Fruit fly (Drosophila melanogaster) whole organism, embryonic: ENCODE measurements around the gene CG6959.

Experiments
- Atf6 ChIP-seq: fragments of 200-800 bp; sonication (Bioruptor generic); IDR thresholded peaks from 2 replicates; pipeline ENCODE4 v1.3.6; 2022; ENCODE audit warnings: missing biosample characterization, missing genetic modification characterization
- B-H2 ChIP-seq: fragments of 200-800 bp; sonication (Bioruptor generic); optimal IDR thresholded peaks from 2 replicates; lab custom pipeline; 2018; ENCODE audit warnings: missing biosample characterization, mild to moderate bottlenecking, missing genetic modification characterization
- CG10274 ChIP-seq: fragments of 200-800 bp; sonication (Bioruptor generic); optimal IDR thresholded peaks from 3 replicates; lab custom pipeline; 2017; ENCODE audit warnings: missing biosample characterization, mild to moderate bottlenecking, missing genetic modification characterization
- CG11560 ChIP-seq: fragments of 200-800 bp; sonication (Bioruptor generic); IDR thresholded peaks from 3 replicates; pipeline ENCODE4 v1.3.6; 2022; ENCODE audit warnings: missing biosample characterization, missing genetic modification characterization
- CG12391 ChIP-seq: fragments of 200-800 bp; sonication (Bioruptor generic); optimal IDR thresholded peaks from 3 replicates; lab custom pipeline; 2018; ENCODE audit warnings: missing biosample characterization, mild to moderate bottlenecking, missing genetic modification characterization, moderate library complexity
- CG12659 ChIP-seq: fragments of 200-800 bp; sonication (Bioruptor generic); optimal IDR thresholded peaks from 3 replicates; lab custom pipeline; 2017; ENCODE audit warnings: mild to moderate bottlenecking, missing biosample characterization, missing genetic modification reagents, missing genetic modification characterization
- CG12769 ChIP-seq: fragments of 200-800 bp; sonication (Bioruptor generic); optimal IDR thresholded peaks from 2 replicates; lab custom pipeline; 2019; ENCODE audit warnings: missing biosample characterization, mild to moderate bottlenecking, missing genetic modification characterization, moderate library complexity
- CG13287 ChIP-seq: fragments of 200-800 bp; sonication (Bioruptor generic); IDR thresholded peaks from 2 replicates; pipeline ENCODE4 v1.3.6; 2022; ENCODE audit warnings: missing biosample characterization, missing genetic modification characterization; ENCODE audit not compliant: partially characterized antibody
- CG14050 ChIP-seq: fragments of 200-800 bp; sonication (Bioruptor generic); IDR thresholded peaks from 3 replicates; pipeline ENCODE4 v1.3.6; 2022; ENCODE audit warnings: missing biosample characterization, missing genetic modification characterization
- CG1602 ChIP-seq: fragments of 200-800 bp; sonication (Bioruptor generic); optimal IDR thresholded peaks from 3 replicates; lab custom pipeline; 2016; ENCODE audit warnings: missing biosample characterization, missing genetic modification characterization
- CG17829 ChIP-seq: fragments of 200-800 bp; optimal IDR thresholded peaks from 2 replicates; lab custom pipeline; 2019; ENCODE audit warnings: missing biosample characterization, mild to moderate bottlenecking, missing genetic modification characterization, moderate library complexity
- CG1832 ChIP-seq: fragments of 200-800 bp; sonication (Bioruptor generic); optimal IDR thresholded peaks from 2 replicates; lab custom pipeline; 2017; ENCODE audit warnings: missing biosample characterization, mild to moderate bottlenecking, missing genetic modification characterization, inconsistent platforms
- CG2199 ChIP-seq: fragments of 200-800 bp; sonication (Bioruptor generic); IDR thresholded peaks from 3 replicates; pipeline ENCODE4 v1.3.6; 2022; ENCODE audit warnings: missing biosample characterization, missing genetic modification characterization
- CG2875 ChIP-seq: fragments of 200-800 bp; sonication (Bioruptor generic); optimal IDR thresholded peaks from 2 replicates; lab custom pipeline; 2017; ENCODE audit warnings: missing biosample characterization, mild to moderate bottlenecking, missing genetic modification characterization, missing genetic modification reagents
- CG31388 ChIP-seq: fragments of 200-800 bp; sonication (Bioruptor generic); optimal IDR thresholded peaks from 2 replicates; lab custom pipeline; 2016; ENCODE audit warnings: missing biosample characterization, missing genetic modification characterization
- CG3281 ChIP-seq: fragments of 200-800 bp; sonication (Bioruptor generic); optimal IDR thresholded peaks from 3 replicates; lab custom pipeline; 2017; ENCODE audit warnings: missing biosample characterization, mild to moderate bottlenecking, missing genetic modification characterization
- CG6272 ChIP-seq: fragments of 200-800 bp; sonication (Bioruptor generic); IDR thresholded peaks from 2 replicates; pipeline ENCODE4 v1.3.6; 2022; ENCODE audit warnings: missing biosample characterization, missing genetic modification characterization
- Camta ChIP-seq: fragments of 200-800 bp; sonication (Bioruptor generic); optimal IDR thresholded peaks from 2 replicates; lab custom pipeline; 2016; ENCODE audit warnings: missing biosample characterization, missing genetic modification characterization
- CrebB ChIP-seq: fragments of 200-800 bp; sonication (Bioruptor generic); optimal IDR thresholded peaks from 3 replicates; lab custom pipeline; 2018; ENCODE audit warnings: missing biosample characterization, mild to moderate bottlenecking, missing genetic modification characterization
- GATAe ChIP-seq: fragments of 200-800 bp; sonication (Bioruptor generic); conservative IDR thresholded peaks from 2 replicates; pipeline ENCODE4 v1.3.6; 2022; ENCODE audit warnings: missing biosample characterization, missing genetic modification characterization
- HHEX ChIP-seq: fragments of 200-800 bp; sonication (Bioruptor generic); optimal IDR thresholded peaks from 3 replicates; lab custom pipeline; 2017; ENCODE audit warnings: missing biosample characterization, mild to moderate bottlenecking, missing genetic modification characterization, missing genetic modification reagents
- Jarid2 ChIP-seq: fragments of 200-800 bp; sonication (Bioruptor generic); optimal IDR thresholded peaks from 3 replicates; lab custom pipeline; 2017; ENCODE audit warnings: mild to moderate bottlenecking, missing biosample characterization, missing genetic modification reagents, missing genetic modification characterization
- MTF-1 ChIP-seq: fragments of 200-800 bp; sonication (Bioruptor generic); optimal IDR thresholded peaks from 2 replicates; lab custom pipeline; 2018; ENCODE audit warnings: missing biosample characterization, mild to moderate bottlenecking, missing genetic modification characterization, borderline replicate concordance
- Nf-YC ChIP-seq: fragments of 200-800 bp; optimal IDR thresholded peaks from 3 replicates; lab custom pipeline; 2019; ENCODE audit warnings: missing biosample characterization, mild to moderate bottlenecking, missing genetic modification characterization, moderate library complexity
- Pdp1 ChIP-seq, 2 experiments: fragments of 200-800 bp; sonication (Bioruptor generic); optimal IDR thresholded peaks; 3 replicates each; lab custom pipeline; 2016; ENCODE audit warnings: missing biosample characterization in 2 of 2, missing genetic modification characterization in 2 of 2, mild to moderate bottlenecking in 1 of 2, moderate library complexity in 1 of 2
- abd-A ChIP-seq: fragments of 200-800 bp; sonication (Bioruptor generic); optimal IDR thresholded peaks from 3 replicates; lab custom pipeline; 2019; ENCODE audit warnings: missing biosample characterization, mild to moderate bottlenecking, missing genetic modification characterization, moderate library complexity
- chinmo ChIP-seq: fragments of 200-800 bp; sonication (Bioruptor generic); IDR thresholded peaks from 4 replicates; pipeline ENCODE4 v1.3.6; 2022; ENCODE audit warnings: missing biosample characterization, missing genetic modification characterization; ENCODE audit not compliant: partially characterized antibody
- ci ChIP-seq: fragments of 200-800 bp; sonication (Bioruptor generic); IDR thresholded peaks from 3 replicates; pipeline ENCODE4 v1.3.6; 2022; ENCODE audit warnings: missing biosample characterization, missing genetic modification characterization
- cwo ChIP-seq: fragments of 200-800 bp; sonication (Bioruptor generic); optimal IDR thresholded peaks from 3 replicates; lab custom pipeline; 2017; ENCODE audit warnings: missing biosample characterization, missing genetic modification characterization, mild to moderate bottlenecking, moderate library complexity, missing genetic modification reagents
- da ChIP-seq: fragments of 200-800 bp; sonication (Bioruptor generic); optimal IDR thresholded peaks from 2 replicates; lab custom pipeline; 2016; ENCODE audit warnings: missing biosample characterization, missing genetic modification characterization
- fd96Cb ChIP-seq: fragments of 200-800 bp; sonication (Bioruptor generic); optimal IDR thresholded peaks from 2 replicates; lab custom pipeline; 2018; ENCODE audit warnings: missing biosample characterization, mild to moderate bottlenecking, missing genetic modification characterization, moderate library complexity
- gcm ChIP-seq: fragments of 200-800 bp; sonication (Bioruptor generic); optimal IDR thresholded peaks from 2 replicates; lab custom pipeline; 2019; ENCODE audit warnings: missing biosample characterization, mild to moderate bottlenecking, missing genetic modification characterization, moderate library complexity
- gem ChIP-seq: fragments of 200-800 bp; sonication (Bioruptor generic); optimal IDR thresholded peaks from 2 replicates; lab custom pipeline; 2019; ENCODE audit warnings: missing biosample characterization, mild to moderate bottlenecking, missing genetic modification characterization, moderate library complexity
- hb ChIP-seq: fragments of 200-800 bp; sonication (Bioruptor generic); IDR thresholded peaks from 3 replicates; pipeline ENCODE4 v1.3.6; 2022; ENCODE audit warnings: missing biosample characterization, missing genetic modification characterization; ENCODE audit not compliant: partially characterized antibody
- kay ChIP-seq: fragments of 200-800 bp; sonication (Bioruptor generic); optimal IDR thresholded peaks from 2 replicates; lab custom pipeline; 2016; ENCODE audit warnings: missing biosample characterization, missing genetic modification characterization
- knrl ChIP-seq: fragments of 200-800 bp; sonication (Bioruptor generic); IDR thresholded peaks from 3 replicates; pipeline ENCODE4 v1.3.6; 2022; ENCODE audit warnings: missing biosample characterization, missing genetic modification characterization; ENCODE audit not compliant: partially characterized antibody
- lbe ChIP-seq: fragments of 200-800 bp; sonication (Bioruptor generic); optimal IDR thresholded peaks from 2 replicates; lab custom pipeline; 2016; ENCODE audit warnings: missing biosample characterization, mild to moderate bottlenecking, missing genetic modification characterization
- lmd ChIP-seq: fragments of 200-800 bp; sonication (Bioruptor generic); IDR thresholded peaks from 2 replicates; pipeline ENCODE4 v1.3.6; 2022; ENCODE audit warnings: missing biosample characterization, missing genetic modification characterization
- luna ChIP-seq: fragments of 200-800 bp; sonication (Bioruptor generic); optimal IDR thresholded peaks from 2 replicates; lab custom pipeline; 2016; ENCODE audit warnings: missing biosample characterization, missing genetic modification characterization
- mirr ChIP-seq: fragments of 200-800 bp; sonication (Bioruptor generic); optimal IDR thresholded peaks from 3 replicates; lab custom pipeline; 2018; ENCODE audit warnings: missing biosample characterization, mild to moderate bottlenecking, missing genetic modification characterization
- nerfin-2 ChIP-seq: fragments of 200-800 bp; sonication (Bioruptor generic); IDR thresholded peaks from 2 replicates; pipeline ENCODE4 v1.3.6; 2022; ENCODE audit warnings: missing biosample characterization, missing genetic modification characterization; ENCODE audit not compliant: partially characterized antibody
- phol ChIP-seq: fragments of 200-800 bp; sonication (Bioruptor generic); optimal IDR thresholded peaks from 3 replicates; lab custom pipeline; 2018; ENCODE audit warnings: missing biosample characterization, mild to moderate bottlenecking, missing genetic modification characterization, moderate library complexity
- salm ChIP-seq: fragments of 200-800 bp; sonication (Bioruptor generic); optimal IDR thresholded peaks from 2 replicates; lab custom pipeline; 2018; ENCODE audit warnings: missing biosample characterization, mild to moderate bottlenecking, missing genetic modification characterization
- sim ChIP-seq: fragments of 200-800 bp; sonication (Bioruptor generic); IDR thresholded peaks from 2 replicates; pipeline ENCODE4 v1.3.6; 2022; ENCODE audit warnings: missing biosample characterization, missing genetic modification characterization
- sna ChIP-seq: fragments of 200-800 bp; sonication (Bioruptor generic); IDR thresholded peaks from 2 replicates; pipeline ENCODE4 v1.3.6; 2022; ENCODE audit warnings: missing biosample characterization, missing genetic modification characterization; ENCODE audit not compliant: partially characterized antibody
- sqz ChIP-seq: fragments of 200-800 bp; sonication (Bioruptor generic); optimal IDR thresholded peaks from 3 replicates; lab custom pipeline; 2018; ENCODE audit warnings: missing biosample characterization, mild to moderate bottlenecking, missing genetic modification characterization
- sug ChIP-seq: fragments of 200-800 bp; optimal IDR thresholded peaks from 2 replicates; lab custom pipeline; 2019; ENCODE audit warnings: missing biosample characterization, mild to moderate bottlenecking, missing genetic modification characterization, moderate library complexity
- unpg ChIP-seq: fragments of 200-800 bp; sonication (Bioruptor generic); optimal IDR thresholded peaks from 3 replicates; lab custom pipeline; 2018; ENCODE audit warnings: missing biosample characterization, mild to moderate bottlenecking, missing genetic modification characterization, moderate library complexity

Gene CG6959

DNA sequence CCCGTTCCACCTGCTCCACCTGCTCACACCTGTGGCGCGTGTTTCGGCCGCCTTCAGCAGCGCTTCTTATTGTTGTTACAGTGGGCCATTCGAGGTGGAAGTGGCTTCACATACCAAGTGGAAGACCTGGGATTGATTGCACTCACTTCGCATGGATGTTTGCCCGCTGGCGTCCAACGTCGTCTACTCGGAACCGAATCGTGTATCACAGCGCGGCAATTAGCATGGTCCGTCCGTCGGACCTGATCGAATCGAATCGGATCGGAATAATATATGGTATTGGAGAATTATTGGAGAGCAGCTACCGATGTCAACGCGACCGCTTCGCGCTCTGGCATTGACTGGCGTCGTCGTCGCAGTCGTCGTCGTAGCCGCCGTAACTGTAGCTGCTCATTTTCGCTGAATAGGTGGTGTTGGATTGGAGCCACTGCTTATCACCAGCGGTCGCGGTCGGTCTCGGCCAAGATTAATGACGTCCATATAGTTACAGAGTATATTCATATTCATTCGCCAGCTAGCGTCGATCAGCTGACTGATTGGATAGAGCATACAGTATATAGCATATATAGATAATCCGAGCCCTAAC is 56.3 kb downstream of the CG6959 start, which contains the start of gene ClC-a:
Gene ClC-a (minus strand): TSS at position 327 of the 586 bp plus-strand sequence.
- TF ChIP-seq CG2875 (no peak), CG11560 (tag; lab: Robert Waterston, UW) (0 out of 3 replicates have a peak, but pooled peaks have one; percentile 20), CG12391 (tag; lab: Kevin White, UChicago) (no peak), Atf6 (GFP tag; lab: Robert Waterston, UW) (0 out of 2 replicates have a peak, but pooled peaks have one; percentile 32), phol (tag; lab: Kevin White, UChicago) (no peak), chinmo (GFP tag; lab: Robert Waterston, UW) (peak; percentile 86; the same call in 1 of the 4 replicates), sug (tag; lab: Kevin White, UChicago) (peak; percentile 61), CG6272 (GFP tag; lab: Robert Waterston, UW) (no peak), mirr (GFP tag; lab: Kevin White, UChicago) (peak; percentile 54), HHEX (GFP tag; lab: Kevin White, UChicago) (peak; percentile 21), nerfin-2 (GFP tag; lab: Robert Waterston, UW) (no peak), cwo (GFP tag; lab: Kevin White, UChicago) (peak; percentile 7), CG17829 (no peak), Camta (no peak), hb (GFP tag; lab: Robert Waterston, UW) (no peak), ci (GFP tag; lab: Robert Waterston, UW) (0 out of 3 replicates have a peak, but pooled peaks have one; percentile 44), CG14050 (GFP tag; lab: Robert Waterston, UW) (no peak), CrebB (tag; lab: Kevin White, UChicago) (no peak), sim (no peak), sqz (no peak), da (GFP tag; lab: Kevin White, UChicago) (no peak), abd-A (tag; lab: Kevin White, UChicago) (peak; percentile 1), salm (no peak), CG1832 (no peak), B-H2 (peak; percentile 8), knrl (GFP tag; lab: Robert Waterston, UW) (no peak), Jarid2 (no peak), CG31388 (GFP tag; lab: Kevin White, UChicago) (no peak), gem (no peak), fd96Cb (no peak), gcm (GFP tag; lab: Kevin White, UChicago) (no peak), unpg (GFP tag; lab: Kevin White, UChicago) (no peak), CG12769 (tag; lab: Kevin White, UChicago) (peak; percentile 65), luna (no peak), CG12659 (GFP tag; lab: Kevin White, UChicago) (no peak), Nf-YC (tag; lab: Kevin White, UChicago) (peak; percentile 3), MTF-1 (no peak), sna (GFP tag; lab: Robert Waterston, UW) (no peak), lbe (no peak), CG3281 (GFP tag; lab: Kevin White, UChicago) (peak; percentile 14), CG2199 (0 out of 3 replicates have a peak, but pooled peaks have one; percentile 37), Pdp1 (GFP tag; optimal IDR thresholded peaks at IDR 0.05; lab: Kevin White, UChicago) (peak in 1 of 2 experiments; percentile 27), CG10274 (GFP tag; lab: Kevin White, UChicago) (no peak), GATAe (GFP tag; lab: Robert Waterston, UW) (0 out of 2 replicates have a peak, but pooled peaks have one; percentile 17), CG1602 (GFP tag; lab: Kevin White, UChicago) (no peak), kay (GFP tag; lab: Kevin White, UChicago) (no peak), lmd (GFP tag; lab: Robert Waterston, UW) (no peak), CG13287 (GFP tag; lab: Robert Waterston, UW) (0 out of 2 replicates have a peak, but pooled peaks have one; percentile 24)
